Worm (Caenorhabditis elegans) whole organism, L3 larva: Measurements from ENCODE around the gene Y42G9A.2.
A peak's percentile ranks its signal among the peaks of the same experiment; 100 is the strongest.

ENCODE experiments used
- aly-2 ChIP-seq: fragments of 150-350 bp; optimal IDR thresholded peaks from 2 replicates; lab custom pipeline; 2014; ENCODE audit warnings: missing biosample characterization, missing genetic modification characterization
- ama-1 ChIP-seq: fragments of 150-350 bp; optimal IDR thresholded peaks from 2 replicates; lab custom pipeline; 2018
- egl-27 ChIP-seq: sonication (generic microtip); optimal IDR thresholded peaks from 4 replicates; lab custom pipeline; 2017; ENCODE audit warnings: missing biosample characterization, missing genetic modification reagents, missing genetic modification characterization
- egl-5 ChIP-seq: fragments of 150-350 bp; optimal IDR thresholded peaks from 2 replicates; lab custom pipeline; 2017; ENCODE audit warnings: missing biosample characterization, missing genetic modification reagents, missing genetic modification characterization, inconsistent platforms
- fkh-10 ChIP-seq: sonication (generic microtip); optimal IDR thresholded peaks from 2 replicates; lab custom pipeline; 2017; ENCODE audit warnings: missing biosample characterization, missing genetic modification reagents, missing genetic modification characterization
- lin-39 ChIP-seq: fragments of 150-350 bp; optimal IDR thresholded peaks from 2 replicates; lab custom pipeline; 2018; ENCODE audit warnings: missing biosample characterization, missing genetic modification reagents, missing genetic modification characterization
- mdl-1 ChIP-seq: fragments of 150-350 bp; optimal IDR thresholded peaks from 2 replicates; lab custom pipeline; 2014; ENCODE audit warnings: missing biosample characterization, missing genetic modification characterization
- nfya-1 ChIP-seq: sonication (generic microtip); optimal IDR thresholded peaks from 2 replicates; lab custom pipeline; 2017; ENCODE audit warnings: missing genetic modification characterization, mild to moderate bottlenecking, missing compliant biosample characterization, antibody characterized with exemption, moderate library complexity; ENCODE audit not compliant: insufficient read depth
- sea-2 ChIP-seq: fragments of 150-350 bp; sonication (generic microtip); optimal IDR thresholded peaks from 4 replicates; lab custom pipeline; 2014; ENCODE audit warnings: missing biosample characterization, missing genetic modification reagents, missing genetic modification characterization
- snpc-4 ChIP-seq: fragments of 150-350 bp; optimal IDR thresholded peaks from 2 replicates; lab custom pipeline; 2014; ENCODE audit warnings: missing biosample characterization, missing genetic modification characterization
- unc-39 ChIP-seq: sonication (generic microtip); optimal IDR thresholded peaks from 4 replicates; lab custom pipeline; 2017; ENCODE audit warnings: missing biosample characterization, missing genetic modification characterization
- unc-62 ChIP-seq: fragments of 150-350 bp; sonication (generic microtip); optimal IDR thresholded peaks from 4 replicates; lab custom pipeline; 2014; ENCODE audit warnings: missing biosample characterization, missing genetic modification reagents, missing genetic modification characterization
- ztf-4 ChIP-seq: fragments of 150-350 bp; optimal IDR thresholded peaks from 2 replicates; lab custom pipeline; 2014; ENCODE audit warnings: missing biosample characterization, missing genetic modification characterization

DNA sequence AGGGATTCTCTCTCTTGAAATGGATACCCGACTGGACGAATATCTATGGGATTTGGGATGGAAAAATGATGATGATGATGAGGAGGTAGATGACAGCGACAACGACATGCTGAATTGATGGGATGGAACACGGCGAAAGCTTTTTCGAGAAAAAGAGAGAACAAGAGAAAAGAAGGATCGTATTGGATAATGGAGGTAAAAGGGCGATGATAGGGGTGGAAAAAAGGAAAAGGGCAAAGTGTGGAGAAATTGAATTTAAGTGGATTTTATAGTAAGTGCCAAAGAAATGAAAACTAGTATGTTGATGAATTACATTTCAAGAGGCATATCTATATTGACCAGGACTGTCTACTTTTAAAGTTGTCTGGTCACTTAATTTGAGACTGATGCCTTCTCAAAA is 42.1 kb upstream of the Y42G9A.2 start:
- TF ChIP-seq fkh-10 (GFP tag; lab: Kevin White, UChicago) (no peak), snpc-4 (tag; lab: Kevin White, UChicago) (no peak), egl-5 (peak; percentile 31), nfya-1 (tag; lab: Kevin White, UChicago) (no peak), ama-1 (lab: Kevin White, UChicago) (no peak), sea-2 (GFP tag; lab: Kevin White, UChicago) (no peak), mdl-1 (tag; lab: Kevin White, UChicago) (no peak), unc-39 (tag; lab: Kevin White, UChicago) (no peak), unc-62 (GFP tag; lab: Kevin White, UChicago) (no peak), lin-39 (tag; lab: Kevin White, UChicago) (no peak), ztf-4 (tag; lab: Kevin White, UChicago) (no peak), egl-27 (tag; lab: Kevin White, UChicago) (no peak), aly-2 (tag; lab: Kevin White, UChicago) (no peak)
